Worm (Caenorhabditis elegans): ENCODE measurements around the gene F56A8.9.

- no peak for TF ChIP-seq ceh-39 (tag; optimal IDR thresholded peaks at IDR 0.05)
- no peak for TF ChIP-seq unc-62 (GFP tag; optimal IDR thresholded peaks at IDR 0.05)
- no peak for TF ChIP-seq snpc-4 (tag; optimal IDR thresholded peaks at IDR 0.05)
- TF ChIP-seq nhr-2 (tag; optimal IDR thresholded peaks at IDR 0.05): no peak
- no peak for TF ChIP-seq sptf-1 (tag; optimal IDR thresholded peaks at IDR 0.05)
- no peak for TF ChIP-seq nhr-28 (tag; optimal IDR thresholded peaks at IDR 0.05)
Observed at ce11 chrIII:13224395-13224794, 30.1 kb upstream of the F56A8.9 start.

Measured in whole organism, mixed stage, embryonic.